Fruit fly (Drosophila melanogaster) whole organism, embryonic: Measurements from ENCODE around the gene Jon99Fii.
A peak's percentile ranks its signal among the peaks of the same experiment; 100 is the strongest.

Experiments used
- Asciz ChIP-seq: fragments of 200-800 bp; sonication (Bioruptor generic); optimal IDR thresholded peaks from 2 replicates; lab custom pipeline; 2017; ENCODE audit warnings: missing biosample characterization, mild to moderate bottlenecking, missing genetic modification characterization, missing genetic modification reagents
- Blimp-1 ChIP-seq: fragments of 200-800 bp; sonication (Bioruptor generic); optimal IDR thresholded peaks from 3 replicates; lab custom pipeline; 2018; ENCODE audit warnings: missing biosample characterization, missing genetic modification characterization, mild to moderate bottlenecking, moderate library complexity, missing genetic modification reagents
- CG10267 ChIP-seq: fragments of 200-800 bp; sonication (Bioruptor generic); optimal IDR thresholded peaks from 2 replicates; lab custom pipeline; 2018; ENCODE audit warnings: missing biosample characterization, mild to moderate bottlenecking, missing genetic modification characterization, moderate library complexity
- CG11696 ChIP-seq: fragments of 200-800 bp; sonication (Bioruptor generic); IDR thresholded peaks from 2 replicates; pipeline ENCODE4 v1.3.6; 2022; ENCODE audit warnings: missing biosample characterization, missing genetic modification characterization
- CG12104 ChIP-seq: fragments of 200-800 bp; sonication (Bioruptor generic); optimal IDR thresholded peaks from 3 replicates; lab custom pipeline; 2016; ENCODE audit warnings: missing biosample characterization, missing genetic modification characterization
- CG14014 ChIP-seq: fragments of 200-800 bp; sonication (Bioruptor generic); IDR thresholded peaks from 2 replicates; pipeline ENCODE4 v1.3.6; 2022; ENCODE audit warnings: missing biosample characterization, missing genetic modification characterization
- CG15696 ChIP-seq: fragments of 200-800 bp; sonication (Bioruptor generic); optimal IDR thresholded peaks from 2 replicates; lab custom pipeline; 2019; ENCODE audit warnings: missing biosample characterization, mild to moderate bottlenecking, missing genetic modification characterization, moderate library complexity
- CG17568 ChIP-seq: fragments of 200-800 bp; sonication (Bioruptor generic); optimal IDR thresholded peaks from 2 replicates; lab custom pipeline; 2018; ENCODE audit warnings: missing biosample characterization, mild to moderate bottlenecking, missing genetic modification characterization, moderate library complexity
- CG17912 ChIP-seq: fragments of 200-800 bp; sonication (Bioruptor generic); optimal IDR thresholded peaks from 2 replicates; lab custom pipeline; 2018; ENCODE audit warnings: missing biosample characterization, mild to moderate bottlenecking, missing genetic modification characterization
- CG2120 ChIP-seq: fragments of 200-800 bp; sonication (Bioruptor generic); optimal IDR thresholded peaks from 3 replicates; lab custom pipeline; 2016; ENCODE audit warnings: missing biosample characterization, missing genetic modification characterization
- CG4707 ChIP-seq: fragments of 200-800 bp; sonication (Bioruptor generic); optimal IDR thresholded peaks from 2 replicates; lab custom pipeline; 2018; ENCODE audit warnings: missing biosample characterization, mild to moderate bottlenecking, missing genetic modification characterization, moderate library complexity
- CG7745 ChIP-seq: fragments of 200-800 bp; sonication (Bioruptor generic); optimal IDR thresholded peaks from 2 replicates; lab custom pipeline; 2018; ENCODE audit warnings: missing biosample characterization, mild to moderate bottlenecking, missing genetic modification characterization, moderate library complexity
- CG8290 ChIP-seq, 3 experiments: fragments of 200-800 bp; sonication (Bioruptor generic); optimal IDR thresholded peaks; 2 replicates each; lab custom pipeline; 2016 to 2019; ENCODE audit warnings: missing biosample characterization in 3 of 3, missing genetic modification characterization in 3 of 3, mild to moderate bottlenecking in 2 of 3, moderate library complexity in 1 of 3
- Dad ChIP-seq: fragments of 200-800 bp; sonication (Bioruptor generic); optimal IDR thresholded peaks from 3 replicates; lab custom pipeline; 2016; ENCODE audit warnings: missing biosample characterization, missing genetic modification characterization
- Fer3 ChIP-seq: fragments of 200-800 bp; sonication (Bioruptor generic); optimal IDR thresholded peaks from 2 replicates; lab custom pipeline; 2018; ENCODE audit warnings: missing biosample characterization, mild to moderate bottlenecking, missing genetic modification characterization, moderate library complexity
- Hr78 ChIP-seq, 2 experiments: fragments of 200-800 bp in 1 of 2; fragments of >200 bp in 1 of 2; sonication (Bioruptor generic) in 1 of 2; optimal IDR thresholded peaks; 2 replicates each; lab custom pipeline; 2017 to 2019; ENCODE audit warnings: missing biosample characterization in 2 of 2, missing genetic modification characterization in 2 of 2, mild to moderate bottlenecking in 1 of 2, moderate library complexity in 1 of 2
- Lim3 ChIP-seq: fragments of 200-800 bp; sonication (Bioruptor generic); IDR thresholded peaks from 2 replicates; pipeline ENCODE4 v1.3.6; 2022; ENCODE audit warnings: missing biosample characterization, missing genetic modification characterization
- Opbp ChIP-seq: fragments of 200-800 bp; sonication (Bioruptor generic); IDR thresholded peaks from 3 replicates; pipeline ENCODE4 v1.3.6; 2022; ENCODE audit warnings: missing biosample characterization, missing genetic modification characterization; ENCODE audit not compliant: partially characterized antibody
- Rx ChIP-seq: fragments of 200-800 bp; sonication (Bioruptor generic); IDR thresholded peaks from 2 replicates; pipeline ENCODE4 v1.3.6; 2022; ENCODE audit warnings: missing biosample characterization, missing genetic modification characterization
- Sox102F ChIP-seq: fragments of 200-800 bp; sonication (Bioruptor generic); optimal IDR thresholded peaks from 2 replicates; lab custom pipeline; 2018; ENCODE audit warnings: missing biosample characterization, mild to moderate bottlenecking, missing genetic modification characterization, moderate library complexity
- Spps ChIP-seq: fragments of 200-800 bp; sonication (Bioruptor generic); optimal IDR thresholded peaks from 2 replicates; lab custom pipeline; 2018; ENCODE audit warnings: missing biosample characterization, mild to moderate bottlenecking, missing genetic modification characterization
- Xrp1 ChIP-seq: fragments of 200-800 bp; sonication (Bioruptor generic); IDR thresholded peaks from 2 replicates; pipeline ENCODE4 v1.3.6; 2022; ENCODE audit warnings: missing biosample characterization, missing genetic modification characterization
- ac ChIP-seq: fragments of 200-800 bp; sonication (Bioruptor generic); optimal IDR thresholded peaks from 3 replicates; lab custom pipeline; 2017; ENCODE audit warnings: missing biosample characterization, mild to moderate bottlenecking, missing genetic modification characterization
- ato ChIP-seq: fragments of 200-800 bp; sonication (Bioruptor generic); IDR thresholded peaks from 2 replicates; pipeline ENCODE4 v1.3.6; 2022; ENCODE audit warnings: missing biosample characterization, missing genetic modification characterization; ENCODE audit not compliant: partially characterized antibody
- caup ChIP-seq: fragments of 200-800 bp; sonication (Bioruptor generic); optimal IDR thresholded peaks from 3 replicates; lab custom pipeline; 2017; ENCODE audit warnings: missing biosample characterization, mild to moderate bottlenecking, missing genetic modification characterization, moderate library complexity; ENCODE audit not compliant: severe bottlenecking
- ci ChIP-seq: fragments of 200-800 bp; sonication (Bioruptor generic); IDR thresholded peaks from 3 replicates; pipeline ENCODE4 v1.3.6; 2022; ENCODE audit warnings: missing biosample characterization, missing genetic modification characterization
- da ChIP-seq: fragments of 200-800 bp; sonication (Bioruptor generic); optimal IDR thresholded peaks from 2 replicates; lab custom pipeline; 2016; ENCODE audit warnings: missing biosample characterization, missing genetic modification characterization
- danr ChIP-seq: fragments of 200-800 bp; sonication (Bioruptor generic); IDR thresholded peaks from 2 replicates; pipeline ENCODE4 v1.3.6; 2022; ENCODE audit warnings: missing biosample characterization, missing genetic modification characterization
- emc ChIP-seq: fragments of 200-800 bp; sonication (Bioruptor generic); optimal IDR thresholded peaks from 2 replicates; lab custom pipeline; 2016; ENCODE audit warnings: missing biosample characterization, missing genetic modification characterization
- eve ChIP-seq, 2 experiments: fragments of >200 bp; optimal IDR thresholded peaks; 2 replicates each; lab custom pipeline; 2017; ENCODE audit warnings: missing biosample characterization in 2 of 2, missing genetic modification characterization in 2 of 2
- exex ChIP-seq: fragments of 200-800 bp; sonication (Bioruptor generic); optimal IDR thresholded peaks from 4 replicates; lab custom pipeline; 2018; ENCODE audit warnings: missing biosample characterization, mild to moderate bottlenecking, missing genetic modification characterization, moderate library complexity
- fd102C ChIP-seq: fragments of 200-800 bp; sonication (Bioruptor generic); optimal IDR thresholded peaks from 2 replicates; lab custom pipeline; 2018; ENCODE audit warnings: missing biosample characterization, mild to moderate bottlenecking, missing genetic modification characterization, moderate library complexity
- gcm ChIP-seq: fragments of 200-800 bp; sonication (Bioruptor generic); optimal IDR thresholded peaks from 2 replicates; lab custom pipeline; 2019; ENCODE audit warnings: missing biosample characterization, mild to moderate bottlenecking, missing genetic modification characterization, moderate library complexity
- gro ChIP-seq: fragments of 200-800 bp; sonication (Bioruptor generic); optimal IDR thresholded peaks from 2 replicates; lab custom pipeline; 2016; ENCODE audit warnings: missing biosample characterization, missing genetic modification characterization
- gsb-n ChIP-seq: fragments of 200-800 bp; sonication (Bioruptor generic); optimal IDR thresholded peaks from 3 replicates; lab custom pipeline; 2018; ENCODE audit warnings: missing biosample characterization, mild to moderate bottlenecking, missing genetic modification characterization
- hkb ChIP-seq, 2 experiments: fragments of 200-800 bp in 1 of 2; fragments of >200 bp in 1 of 2; sonication (Bioruptor generic) in 1 of 2; IDR thresholded peaks in 1 of 2; optimal IDR thresholded peaks in 1 of 2; 2 replicates each; pipeline versions ENCODE4 v1.3.6 to Lab custom; 2017 to 2022; ENCODE audit warnings: missing biosample characterization in 1 of 2, missing genetic modification characterization in 1 of 2
- lilli ChIP-seq: fragments of 200-800 bp; sonication (Bioruptor generic); optimal IDR thresholded peaks from 3 replicates; lab custom pipeline; 2016; ENCODE audit warnings: missing biosample characterization, missing genetic modification characterization
- lov ChIP-seq, 2 experiments: fragments of 200-800 bp in 1 of 2; fragments of >200 bp in 1 of 2; sonication (Bioruptor generic) in 1 of 2; IDR thresholded peaks in 1 of 2; optimal IDR thresholded peaks in 1 of 2; 2 replicates in 1 of 2; 3 replicates in 1 of 2; pipeline versions ENCODE4 v1.3.6 to Lab custom; 2017 to 2022; ENCODE audit warnings: missing biosample characterization in 1 of 2, missing genetic modification characterization in 1 of 2
- mirr ChIP-seq: fragments of 200-800 bp; sonication (Bioruptor generic); optimal IDR thresholded peaks from 3 replicates; lab custom pipeline; 2018; ENCODE audit warnings: missing biosample characterization, mild to moderate bottlenecking, missing genetic modification characterization
- nerfin-1 ChIP-seq: fragments of 200-800 bp; sonication (Bioruptor generic); optimal IDR thresholded peaks from 3 replicates; lab custom pipeline; 2019; ENCODE audit warnings: missing biosample characterization, mild to moderate bottlenecking, missing genetic modification characterization, moderate library complexity
- pb ChIP-seq: fragments of 200-800 bp; sonication (Bioruptor generic); optimal IDR thresholded peaks from 3 replicates; lab custom pipeline; 2016; ENCODE audit warnings: missing biosample characterization, missing genetic modification characterization
- prd ChIP-seq, 3 experiments: fragments of >200 bp in 2 of 3; fragments of 200-800 bp in 1 of 3; sonication (Bioruptor generic) in 1 of 3; optimal IDR thresholded peaks in 2 of 3; IDR thresholded peaks in 1 of 3; 2 replicates in 2 of 3; 3 replicates in 1 of 3; pipeline versions ENCODE4 v1.3.6 to Lab custom; 2017 to 2022; ENCODE audit warnings: missing biosample characterization in 1 of 3, missing genetic modification characterization in 1 of 3
- sob ChIP-seq: fragments of 200-800 bp; sonication (Bioruptor generic); IDR thresholded peaks from 2 replicates; pipeline ENCODE4 v1.3.6; 2022; ENCODE audit warnings: missing biosample characterization, missing genetic modification characterization
- ttk ChIP-seq: fragments of 200-800 bp; sonication (Bioruptor generic); IDR thresholded peaks from 2 replicates; pipeline ENCODE4 v2.1.2; 2022; ENCODE audit warnings: missing biosample characterization, missing genetic modification characterization
- twi ChIP-seq: fragments of 200-800 bp; optimal IDR thresholded peaks from 2 replicates; lab custom pipeline; 2019; ENCODE audit warnings: missing biosample characterization, mild to moderate bottlenecking, missing genetic modification characterization, moderate library complexity
- unc-4 ChIP-seq: fragments of 200-800 bp; sonication (Bioruptor generic); IDR thresholded peaks from 2 replicates; pipeline ENCODE4 v1.3.6; 2022; ENCODE audit warnings: missing biosample characterization, missing genetic modification characterization; ENCODE audit not compliant: partially characterized antibody
- wdn ChIP-seq: fragments of 200-800 bp; sonication (Bioruptor generic); IDR thresholded peaks from 2 replicates; pipeline ENCODE4 v1.3.6; 2022; ENCODE audit warnings: missing biosample characterization, missing genetic modification characterization

The Jon99Fii gene

DNA sequence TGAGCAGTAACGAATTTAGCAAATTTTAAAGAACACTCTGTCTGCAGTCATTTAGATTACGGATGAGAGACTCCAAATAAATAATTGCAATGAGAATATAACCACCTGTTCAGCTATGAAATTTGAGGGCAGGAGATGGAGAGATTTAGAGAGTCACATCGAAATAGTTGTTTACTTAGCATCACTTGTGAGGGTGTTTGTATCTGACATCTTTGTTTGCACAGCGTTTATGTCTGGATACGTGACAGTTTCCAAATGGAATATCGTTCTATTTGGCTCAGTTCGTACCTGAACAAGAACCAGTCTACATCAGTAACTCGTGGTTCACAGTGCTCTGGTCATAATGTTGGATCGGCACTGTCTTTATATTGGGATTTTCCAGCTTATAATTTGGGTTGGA is 2.1 kb upstream of the Jon99Fii start, which contains the start of gene PH4alphaSG2 (continued):
- TF ChIP-seq CG8290 (GFP tag; optimal IDR thresholded peaks at IDR 0.05; lab: Kevin White, UChicago) (no peak), CG8290 (tag; optimal IDR thresholded peaks at IDR 0.05; lab: Kevin White, UChicago) (no peak), nerfin-1 (no peak), CG12104 (GFP tag; lab: Kevin White, UChicago) (no peak), CG17568 (GFP tag; lab: Kevin White, UChicago) (no peak), CG4707 (peak; percentile 8), twi (tag; lab: Kevin White, UChicago) (no peak), ttk (no peak), sob (GFP tag; lab: Robert Waterston, UW) (no peak), hkb (optimal IDR thresholded peaks at IDR 0.05; lab: Kevin White, UChicago) (no peak), hkb (GFP tag; IDR thresholded peaks at IDR 0.05; lab: Robert Waterston, UW) (no peak), mirr (no peak), Hr78 (GFP tag; optimal IDR thresholded peaks at IDR 0.05; lab: Kevin White, UChicago) (no peak), CG15696 (tag; lab: Kevin White, UChicago) (no peak), CG2120 (GFP tag; lab: Kevin White, UChicago) (peak; percentile 61), eve (GFP tag; optimal IDR thresholded peaks at IDR 0.05; lab: Kevin White, UChicago) (no peak), Asciz (GFP tag; lab: Kevin White, UChicago) (peak; percentile 27), Fer3 (tag; lab: Kevin White, UChicago) (no peak), Rx (GFP tag; lab: Robert Waterston, UW) (no peak), Lim3 (GFP tag; lab: Robert Waterston, UW) (no peak), pb (no peak), Xrp1 (GFP tag; lab: Robert Waterston, UW) (0 out of 2 replicates have a peak, but pooled peaks have one; percentile 25), fd102C (no peak), wdn (no peak), danr (GFP tag; lab: Robert Waterston, UW) (no peak), CG14014 (GFP tag; lab: Robert Waterston, UW) (no peak), Blimp-1 (peak; percentile 11), exex (tag; lab: Kevin White, UChicago) (no peak), lov (optimal IDR thresholded peaks at IDR 0.05; lab: Kevin White, UChicago) (no peak), lov (GFP tag; IDR thresholded peaks at IDR 0.05; lab: Robert Waterston, UW) (no peak), Sox102F (GFP tag; lab: Kevin White, UChicago) (no peak), ato (no peak), Spps (tag; lab: Kevin White, UChicago) (no peak), prd (optimal IDR thresholded peaks at IDR 0.05; lab: Kevin White, UChicago) (no peak), prd (GFP tag; IDR thresholded peaks at IDR 0.05; lab: Robert Waterston, UW) (no peak), CG11696 (no peak), CG17912 (GFP tag; lab: Kevin White, UChicago) (no peak)

- TF ChIP-seq lilli (GFP tag; lab: Kevin White, UChicago), result peak; percentile 4
- no peak for TF ChIP-seq CG10267
- no peak for TF ChIP-seq Fer3 (tag; lab: Kevin White, UChicago)
- TF ChIP-seq, all 482 proteins: peak for 1
Measured at dm6 chr3R:30488663-30489062, 935 bp upstream of the Jon99Fii start, which contains the start of gene Jon99Fi. Gene Jon99Fi, plus strand, starts transcription at chr3R:30488963.

DNA sequence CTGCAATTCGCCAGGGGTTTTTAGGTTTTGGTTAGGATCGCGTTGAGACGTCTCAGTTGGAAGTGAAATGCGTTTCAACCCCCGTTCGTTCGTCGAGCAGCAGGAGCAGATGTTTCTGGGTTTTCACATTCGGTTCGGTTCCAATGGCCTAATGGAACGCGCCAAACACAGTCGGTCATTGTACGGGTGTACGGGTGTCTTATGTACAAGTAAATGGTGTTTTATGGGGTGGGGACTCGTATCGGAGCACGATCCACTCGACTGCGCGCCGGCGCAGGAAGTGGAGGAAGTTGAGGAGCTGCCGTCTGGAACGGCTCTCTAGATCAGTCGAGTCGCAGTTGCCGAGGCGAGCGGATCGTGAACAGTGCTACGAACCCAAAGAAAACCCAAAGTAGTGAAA is 11.4 kb downstream of the Jon99Fii start, which contains the start of gene spdo:
TSS of gene spdo (plus strand) at position 318 of the 400 bp plus-strand sequence.
- no peak for TF ChIP-seq CG7745 (tag; lab: Kevin White, UChicago)
- TF ChIP-seq Opbp, result 0 out of 3 replicates have a peak, but pooled peaks have one; percentile 9
- TF ChIP-seq da (GFP tag; lab: Kevin White, UChicago), result no peak
- no peak for TF ChIP-seq ci (GFP tag; lab: Robert Waterston, UW)
- peak; percentile 81 for TF ChIP-seq ac (GFP tag; lab: Kevin White, UChicago)
- TF ChIP-seq caup (GFP tag; lab: Kevin White, UChicago), result no peak
- TF ChIP-seq emc (GFP tag; lab: Kevin White, UChicago), result no peak
- TF ChIP-seq twi (tag; lab: Kevin White, UChicago), result peak; percentile 11
- TF ChIP-seq unc-4, result no peak
- no peak for TF ChIP-seq gro (GFP tag; lab: Kevin White, UChicago)
- no peak for TF ChIP-seq Dad
- peak; percentile 70 for TF ChIP-seq gsb-n
- peak; percentile 70 for TF ChIP-seq gcm
